Fruit fly (Drosophila melanogaster) whole organism, adult: ENCODE measurements around the gene CG31778.

Experiments
- CG11617 ChIP-seq: fragments of 200-800 bp; sonication (Bioruptor generic); optimal IDR thresholded peaks from 2 replicates; lab custom pipeline; 2017; ENCODE audit warnings: mild to moderate bottlenecking, missing biosample characterization, missing genetic modification reagents, missing genetic modification characterization
- CG14711 ChIP-seq: fragments of 200-800 bp; sonication (Bioruptor generic); optimal IDR thresholded peaks from 2 replicates; lab custom pipeline; 2018; ENCODE audit warnings: missing biosample characterization, mild to moderate bottlenecking, missing genetic modification characterization, moderate library complexity
- CG33017 ChIP-seq: fragments of 200-800 bp; sonication (Bioruptor generic); optimal IDR thresholded peaks from 2 replicates; lab custom pipeline; 2018; ENCODE audit warnings: missing biosample characterization, mild to moderate bottlenecking, missing genetic modification characterization, moderate library complexity
- CG5204 ChIP-seq: fragments of 200-800 bp; sonication (Bioruptor generic); optimal IDR thresholded peaks from 2 replicates; lab custom pipeline; 2016; ENCODE audit warnings: missing biosample characterization, missing genetic modification characterization
- CG7045 ChIP-seq: fragments of 200-800 bp; sonication (Bioruptor generic); optimal IDR thresholded peaks from 2 replicates; lab custom pipeline; 2017; ENCODE audit warnings: missing biosample characterization, mild to moderate bottlenecking, missing genetic modification characterization
- Mnt ChIP-seq: fragments of 200-800 bp; sonication (Bioruptor generic); optimal IDR thresholded peaks from 2 replicates; lab custom pipeline; 2016; ENCODE audit warnings: missing biosample characterization, mild to moderate bottlenecking, missing genetic modification characterization

dm6 chr2L:3685139-3685851, 20.0 kb downstream of the CG31778 start:
- TF ChIP-seq CG14711 (tag; lab: Kevin White, UChicago) (no peak), CG11617 (no peak), Mnt (GFP tag; lab: Kevin White, UChicago) (no peak), CG5204 (no peak), CG33017 (no peak), CG7045 (no peak)
